Fruit fly (Drosophila melanogaster): ENCODE measurements around the gene ome.

The ome gene

dm6 chr3L:14781863-14782218, 109.2 kb downstream of the ome start (continued):
- TF ChIP-seq tin (GFP tag; optimal IDR thresholded peaks at IDR 0.05) (no peak), HLH3B (GFP tag; IDR thresholded peaks at IDR 0.05) (no peak), B-H2 (GFP tag; optimal IDR thresholded peaks at IDR 0.05) (no peak), CHES-1-like (GFP tag; optimal IDR thresholded peaks at IDR 0.05) (no peak), CG12104 (GFP tag; optimal IDR thresholded peaks at IDR 0.05) (peak; percentile 43), CG7928 (GFP tag; optimal IDR thresholded peaks at IDR 0.05) (no peak), Ptx1 (GFP tag; IDR thresholded peaks at IDR 0.05) (0 out of 2 replicates have a peak, but pooled peaks have one; percentile 4), nerfin-1 (tag; optimal IDR thresholded peaks at IDR 0.05) (peak; percentile 59), pnt (GFP tag; optimal IDR thresholded peaks at IDR 0.05) (no peak), CG10543 (GFP tag; optimal IDR thresholded peaks at IDR 0.05) (no peak), CG17186 (GFP tag; optimal IDR thresholded peaks at IDR 0.05) (no peak), CG1647 (GFP tag; optimal IDR thresholded peaks at IDR 0.05) (no peak), slbo (GFP tag; IDR thresholded peaks at IDR 0.05) (no peak), ttk (GFP tag; IDR thresholded peaks at IDR 0.05) (no peak), az2 (GFP tag; optimal IDR thresholded peaks at IDR 0.05) (no peak), CG18619 (GFP tag; optimal IDR thresholded peaks at IDR 0.05) (no peak), CG8388 (GFP tag; optimal IDR thresholded peaks at IDR 0.05) (no peak), Sry-β (GFP tag; optimal IDR thresholded peaks at IDR 0.05) (no peak), CG8478 (optimal IDR thresholded peaks at IDR 0.05) (no peak), CG2199 (GFP tag; IDR thresholded peaks at IDR 0.05) (0 out of 3 replicates have a peak, but pooled peaks have one; percentile 15), CG10209 (GFP tag; optimal IDR thresholded peaks at IDR 0.05) (no peak), Bdp1 (GFP tag; optimal IDR thresholded peaks at IDR 0.05) (no peak), YL-1 (GFP tag; optimal IDR thresholded peaks at IDR 0.05) (no peak), dan (GFP tag; IDR thresholded peaks at IDR 0.05) (no peak), B-H1 (GFP tag; IDR thresholded peaks at IDR 0.05) (0 out of 3 replicates have a peak, but pooled peaks have one; percentile 6), CG14050 (GFP tag; IDR thresholded peaks at IDR 0.05) (no peak), Atf3 (GFP tag; optimal IDR thresholded peaks at IDR 0.05) (no peak), Elba2 (GFP tag; optimal IDR thresholded peaks at IDR 0.05) (no peak), Nf-YB (GFP tag; optimal IDR thresholded peaks at IDR 0.05) (no peak), CG17359 (tag; optimal IDR thresholded peaks at IDR 0.05) (no peak), dmrt11E (tag; optimal IDR thresholded peaks at IDR 0.05) (no peak), Oaz (GFP tag; IDR thresholded peaks at IDR 0.05) (no peak), schlank (tag; optimal IDR thresholded peaks at IDR 0.05) (no peak), Vsx1 (GFP tag; optimal IDR thresholded peaks at IDR 0.05) (no peak), CG11247 (GFP tag; IDR thresholded peaks at IDR 0.05) (no peak), CG14710 (tag; optimal IDR thresholded peaks at IDR 0.05) (no peak), ind (GFP tag; optimal IDR thresholded peaks at IDR 0.05) (no peak)

dm6 chr3L:14782626-14783362, 110.2 kb downstream of the ome start:
- TF ChIP-seq CG11695 (GFP tag; IDR thresholded peaks at IDR 0.05) = 0 out of 3 replicates have a peak, but pooled peaks have one; percentile 18
- TF ChIP-seq nom (GFP tag; optimal IDR thresholded peaks at IDR 0.05) = peak; percentile 52
- TF ChIP-seq kni (GFP tag; optimal IDR thresholded peaks at IDR 0.05) = peak; percentile 46
- TF ChIP-seq sug (tag; optimal IDR thresholded peaks at IDR 0.05) = peak; percentile 59
- TF ChIP-seq eve (GFP tag; optimal IDR thresholded peaks at IDR 0.05) = peak in 1 of 2 experiments; percentile 29
- TF ChIP-seq CG12104 (GFP tag; optimal IDR thresholded peaks at IDR 0.05) = no peak
- no peak for TF ChIP-seq CG6175 (GFP tag; IDR thresholded peaks at IDR 0.05)
- peak; percentile 15 for TF ChIP-seq CG10543 (GFP tag; optimal IDR thresholded peaks at IDR 0.05)
- peak; percentile 41 for TF ChIP-seq sens (GFP tag)
- TF ChIP-seq ERR (GFP tag; optimal IDR thresholded peaks at IDR 0.05) = peak; percentile 5

Measured in whole organism, embryonic.